Worm (Caenorhabditis elegans) whole organism, young adult: Measurements from ENCODE around the gene str-204.

Source experiments
- B0261.1 ChIP-seq: sonication (generic microtip); optimal IDR thresholded peaks from 2 replicates; lab custom pipeline; 2016; ENCODE audit warnings: mild to moderate bottlenecking, missing genetic modification characterization, moderate library complexity, missing compliant biosample characterization
- F10E7.11 ChIP-seq: sonication (generic microtip); optimal IDR thresholded peaks from 2 replicates; lab custom pipeline; 2017; ENCODE audit warnings: mild to moderate bottlenecking, missing genetic modification characterization, moderate library complexity, missing compliant biosample characterization
- F23B12.7 ChIP-seq: sonication (generic microtip); optimal IDR thresholded peaks from 2 replicates; lab custom pipeline; 2017; ENCODE audit warnings: missing genetic modification characterization, mild to moderate bottlenecking, missing compliant biosample characterization, antibody characterized with exemption, moderate library complexity; ENCODE audit not compliant: insufficient read depth
- F49E8.2 ChIP-seq: sonication (generic microtip); optimal IDR thresholded peaks from 3 replicates; lab custom pipeline; 2017; ENCODE audit warnings: missing genetic modification characterization, mild to moderate bottlenecking, missing compliant biosample characterization, antibody characterized with exemption, moderate library complexity; ENCODE audit not compliant: insufficient read depth
- F57A8.1 ChIP-seq: fragments of 200-800 bp; sonication (Bioruptor generic); optimal IDR thresholded peaks from 2 replicates; lab custom pipeline; 2018; ENCODE audit warnings: mild to moderate bottlenecking, missing genetic modification characterization, moderate library complexity, missing compliant biosample characterization
- F57C9.4 ChIP-seq: sonication (generic microtip); optimal IDR thresholded peaks from 2 replicates; lab custom pipeline; 2017; ENCODE audit warnings: mild to moderate bottlenecking, missing genetic modification characterization, missing compliant biosample characterization
- ZK185.1 ChIP-seq: sonication (generic microtip); optimal IDR thresholded peaks from 2 replicates; lab custom pipeline; 2016; ENCODE audit warnings: mild to moderate bottlenecking, missing genetic modification characterization, missing compliant biosample characterization; ENCODE audit not compliant: poor library complexity, severe bottlenecking
- aptf-3 ChIP-seq: fragments of 200-800 bp; sonication (Bioruptor generic); IDR thresholded peaks from 2 replicates; pipeline ENCODE4 v1.3.6; 2022; ENCODE audit warnings: missing genetic modification characterization, missing compliant biosample characterization
- bed-2 ChIP-seq: fragments of 200-800 bp; sonication (Bioruptor generic); IDR thresholded peaks from 2 replicates; pipeline ENCODE4 v1.3.6; 2022; ENCODE audit warnings: missing genetic modification reagents, missing genetic modification characterization, missing compliant biosample characterization
- ceh-91 ChIP-seq: fragments of 200-800 bp; sonication (Bioruptor generic); IDR thresholded peaks from 2 replicates; pipeline ENCODE4 v1.3.6; 2022; ENCODE audit warnings: missing genetic modification reagents, missing genetic modification characterization, missing compliant biosample characterization
- chd-7 ChIP-seq: sonication (generic microtip); optimal IDR thresholded peaks from 2 replicates; lab custom pipeline; 2016; ENCODE audit warnings: mild to moderate bottlenecking, missing genetic modification characterization, moderate library complexity, missing compliant biosample characterization
- dox-1 ChIP-seq: fragments of 200-800 bp; sonication (Bioruptor generic); IDR thresholded peaks from 2 replicates; pipeline ENCODE4 v1.3.6; 2022; ENCODE audit warnings: missing genetic modification reagents, missing genetic modification characterization, missing compliant biosample characterization
- dpff-1 ChIP-seq: sonication (generic microtip); optimal IDR thresholded peaks from 2 replicates; lab custom pipeline; 2017; ENCODE audit warnings: mild to moderate bottlenecking, missing genetic modification characterization, missing compliant biosample characterization
- efl-1 ChIP-seq: fragments of 150-350 bp; optimal IDR thresholded peaks from 2 replicates; lab custom pipeline; 2014; ENCODE audit warnings: missing biosample characterization, missing genetic modification reagents, missing genetic modification characterization
- ets-4 ChIP-seq: fragments of 200-800 bp; sonication (Bioruptor generic); optimal IDR thresholded peaks from 2 replicates; lab custom pipeline; 2018; ENCODE audit warnings: mild to moderate bottlenecking, missing genetic modification characterization, missing compliant biosample characterization
- hlh-12 ChIP-seq: sonication (generic microtip); optimal IDR thresholded peaks from 2 replicates; lab custom pipeline; 2016; ENCODE audit warnings: missing genetic modification characterization, missing compliant biosample characterization
- hmg-1.2 ChIP-seq: fragments of 200-800 bp; sonication (Bioruptor generic); IDR thresholded peaks from 2 replicates; pipeline ENCODE4 v1.3.6; 2022; ENCODE audit warnings: missing genetic modification reagents, missing genetic modification characterization, missing compliant biosample characterization
- hmg-20 ChIP-seq: fragments of 200-800 bp; sonication (Bioruptor generic); IDR thresholded peaks from 2 replicates; pipeline ENCODE4 v1.3.6; 2022; ENCODE audit warnings: missing genetic modification reagents, missing genetic modification characterization, missing compliant biosample characterization
- lag-1 ChIP-seq: fragments of 200-800 bp; sonication (Bioruptor generic); IDR thresholded peaks from 2 replicates; pipeline ENCODE4 v1.3.6; 2022; ENCODE audit warnings: missing genetic modification reagents, missing genetic modification characterization, missing compliant biosample characterization
- lin-26 ChIP-seq: fragments of 200-800 bp; sonication (Bioruptor generic); IDR thresholded peaks from 2 replicates; pipeline ENCODE4 v1.3.6; 2022; ENCODE audit warnings: missing genetic modification reagents, missing genetic modification characterization, missing compliant biosample characterization
- lin-40 ChIP-seq: sonication (generic microtip); optimal IDR thresholded peaks from 2 replicates; lab custom pipeline; 2016; ENCODE audit warnings: missing genetic modification characterization, mild to moderate bottlenecking, missing compliant biosample characterization, missing genotype, missing genetic modification reagents
- lsl-1 ChIP-seq: fragments of 200-800 bp; sonication (Bioruptor generic); optimal IDR thresholded peaks from 2 replicates; lab custom pipeline; 2018; ENCODE audit warnings: mild to moderate bottlenecking, missing genetic modification characterization, moderate library complexity, missing compliant biosample characterization
- nfya-1 ChIP-seq: sonication (generic microtip); optimal IDR thresholded peaks from 2 replicates; lab custom pipeline; 2017; ENCODE audit warnings: antibody characterized with exemption, missing compliant biosample characterization, missing genetic modification characterization, borderline replicate concordance; ENCODE audit not compliant: insufficient read depth
- nhr-120 ChIP-seq: fragments of 200-800 bp; sonication (Bioruptor generic); IDR thresholded peaks from 2 replicates; pipeline ENCODE4 v1.3.6; 2022; ENCODE audit warnings: missing genetic modification characterization, missing compliant biosample characterization
- nhr-179 ChIP-seq: sonication (generic microtip); optimal IDR thresholded peaks from 2 replicates; lab custom pipeline; 2016; ENCODE audit warnings: mild to moderate bottlenecking, missing genetic modification characterization, missing compliant biosample characterization
- nhr-80 ChIP-seq: sonication (generic microtip); optimal IDR thresholded peaks from 2 replicates; lab custom pipeline; 2016; ENCODE audit warnings: missing genetic modification characterization, missing compliant biosample characterization
- snpc-4 ChIP-seq, 5 experiments: fragments of 150-350 bp in 1 of 5; sonication (generic microtip) in 4 of 5; optimal IDR thresholded peaks; 2 replicates each; lab custom pipeline; 2014 to 2018; ENCODE audit warnings: missing genetic modification characterization in 5 of 5, missing biosample characterization in 3 of 5, antibody characterized with exemption in 2 of 5, mild to moderate bottlenecking in 2 of 5, missing compliant biosample characterization in 2 of 5, missing genotype in 2 of 5, moderate library complexity in 2 of 5, missing genetic modification reagents in 1 of 5
- unc-62 ChIP-seq: fragments of 150-350 bp; optimal IDR thresholded peaks from 2 replicates; lab custom pipeline; 2014; ENCODE audit warnings: missing biosample characterization, missing genetic modification reagents, missing genetic modification characterization
- ztf-25 ChIP-seq: fragments of 200-800 bp; sonication (Bioruptor generic); IDR thresholded peaks from 2 replicates; pipeline ENCODE4 v1.3.6; 2022; ENCODE audit warnings: missing genetic modification reagents, missing genetic modification characterization, missing compliant biosample characterization
- ztf-26 ChIP-seq: sonication (generic microtip); optimal IDR thresholded peaks from 2 replicates; lab custom pipeline; 2017; ENCODE audit warnings: missing genetic modification characterization, missing compliant biosample characterization

The str-204 gene

DNA sequence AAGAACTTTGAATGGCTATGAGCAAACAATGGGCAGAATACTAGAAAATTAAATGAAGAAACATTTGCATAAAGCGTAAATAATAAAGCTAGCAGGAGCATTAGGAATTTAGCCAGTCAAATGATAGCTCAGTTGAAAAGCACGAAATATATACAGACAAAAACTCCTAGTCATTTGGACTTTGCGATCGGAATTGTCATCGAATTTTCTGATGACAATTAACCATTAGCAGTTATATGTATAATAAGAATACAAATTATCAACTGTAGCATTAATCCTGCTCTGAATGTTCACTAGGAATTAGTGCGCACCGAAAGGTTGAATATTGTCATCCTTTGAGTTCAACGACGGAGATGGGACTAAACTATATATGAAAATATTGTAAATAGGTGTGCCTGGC is 12.1 kb upstream of the str-204 start, which contains the start of gene ugt-38:
TSS of gene ugt-38 (minus strand) at position 101 of the 400 bp plus-strand sequence.
- TF ChIP-seq nhr-120 (GFP tag; lab: Robert Waterston, UW), result no peak
- no peak for TF ChIP-seq B0261.1
- TF ChIP-seq ZK185.1, result no peak

DNA sequence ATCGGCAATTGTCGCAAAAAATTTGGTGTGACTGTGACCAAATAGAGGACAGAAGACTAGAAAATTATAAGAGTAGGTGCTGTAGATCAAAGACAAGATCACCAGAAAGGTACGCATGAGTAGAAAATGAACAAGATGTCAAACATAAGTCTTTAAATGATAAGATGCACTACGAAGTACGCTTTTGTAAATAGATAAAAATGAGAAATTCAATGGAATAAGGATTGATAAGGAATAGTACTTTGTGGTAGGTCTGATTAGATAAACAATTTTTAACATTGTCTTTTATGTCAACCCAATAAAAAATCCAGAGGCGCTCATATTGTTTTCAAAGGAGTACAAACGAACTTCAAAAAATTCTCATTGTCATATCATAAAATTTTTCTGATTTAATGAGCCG is 8.9 kb upstream of the str-204 start, which contains the start of gene F10D2.8:
TSS of gene F10D2.8 (minus strand) at position 145 of the 400 bp plus-strand sequence.
- TF ChIP-seq nfya-1 (tag; lab: Kevin White, UChicago) (no peak), lin-26 (GFP tag; lab: Robert Waterston, UW) (no peak), nhr-80 (tag; lab: Kevin White, UChicago) (peak; percentile 76)

DNA sequence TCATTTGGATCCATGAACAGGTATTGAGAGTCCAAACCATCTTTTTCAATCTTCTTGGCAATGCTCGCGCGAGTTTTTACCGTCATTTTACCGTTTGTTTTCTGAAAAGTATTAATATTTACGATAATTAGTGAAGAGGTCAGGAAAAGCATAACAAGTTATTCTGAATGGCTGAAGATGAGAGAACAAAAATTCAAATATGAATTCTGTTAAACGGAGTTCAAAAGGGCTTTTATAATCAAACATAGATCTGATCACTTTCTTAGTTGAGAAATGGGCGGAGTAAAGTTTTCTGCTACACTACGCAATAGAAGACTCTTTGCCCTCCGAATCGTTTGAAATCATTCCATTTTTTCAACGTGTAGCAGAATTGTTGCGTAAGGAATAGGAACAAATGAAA is 6.4 kb upstream of the str-204 start, which contains the start of gene fat-7:
TSS of gene fat-7 (minus strand) at position 101 of the 400 bp plus-strand sequence.
- TF ChIP-seq F57A8.1 (GFP tag; lab: Kevin White, UChicago), result no peak

DNA sequence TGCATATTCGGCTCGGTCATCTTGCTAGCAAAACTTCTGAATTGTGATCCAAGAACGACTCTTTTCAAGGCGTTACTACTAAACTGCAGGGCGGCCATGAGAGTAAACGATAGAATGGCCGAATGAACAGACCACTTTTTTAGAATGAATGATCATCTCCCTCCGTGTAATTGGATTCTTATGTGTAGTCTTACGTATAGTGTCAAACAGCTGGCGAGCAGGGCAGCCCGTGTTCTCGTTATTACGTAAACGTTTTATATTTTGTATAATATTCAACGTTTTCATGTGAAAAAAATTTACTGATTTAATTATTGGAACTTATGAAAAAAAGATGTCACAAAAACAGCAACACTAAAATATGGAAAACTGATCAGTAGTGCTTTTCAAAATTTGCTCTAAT is 3.4 kb upstream of the str-204 start, which contains the start of gene F10D2.10:
TSS of gene F10D2.10 (minus strand) at position 101 of the 400 bp plus-strand sequence.
- TF ChIP-seq F10E7.11 (tag; lab: Kevin White, UChicago) (no peak), snpc-4 (GFP tag; optimal IDR thresholded peaks at IDR 0.05; lab: Kevin White, UChicago) (no peak), snpc-4 (tag; optimal IDR thresholded peaks at IDR 0.05; lab: Kevin White, UChicago) (no peak), dox-1 (GFP tag; lab: Robert Waterston, UW) (no peak), F49E8.2 (tag; lab: Kevin White, UChicago) (no peak), aptf-3 (GFP tag; lab: Robert Waterston, UW) (no peak), lag-1 (GFP tag; lab: Robert Waterston, UW) (no peak), ztf-26 (no peak), ztf-25 (no peak), ceh-91 (GFP tag; lab: Robert Waterston, UW) (no peak), dpff-1 (tag; lab: Kevin White, UChicago) (no peak), efl-1 (no peak), ets-4 (GFP tag; lab: Kevin White, UChicago) (no peak), F23B12.7 (tag; lab: Kevin White, UChicago) (no peak), F57C9.4 (no peak), chd-7 (no peak), hlh-12 (no peak), bed-2 (GFP tag; lab: Robert Waterston, UW) (no peak), hmg-1.2 (GFP tag; lab: Robert Waterston, UW) (no peak)

DNA sequence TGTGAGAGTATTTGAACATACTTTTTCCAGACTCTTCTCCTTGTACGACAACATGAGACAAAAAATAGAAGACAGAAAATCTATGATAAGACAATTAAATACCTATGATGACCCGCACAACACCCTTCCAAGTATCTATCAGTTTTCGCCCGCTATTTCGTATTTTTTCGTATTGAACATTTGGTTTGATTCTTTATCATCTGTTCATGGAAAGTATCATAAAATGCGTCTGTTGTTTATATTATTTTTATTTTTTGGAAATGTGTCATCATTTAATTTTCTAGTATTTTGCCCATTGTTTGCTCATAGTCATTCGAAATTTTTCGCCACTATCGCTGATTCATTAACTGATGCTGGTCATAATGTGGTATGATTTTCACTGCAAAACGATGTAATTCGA is 2.4 kb upstream of the str-204 start, which contains the start of gene ugt-39:
TSS of gene ugt-39 (plus strand) at position 54 of the 400 bp plus-strand sequence.
- peak; percentile 76 for TF ChIP-seq nhr-80 (tag; lab: Kevin White, UChicago)
- no peak for TF ChIP-seq nhr-179
- TF ChIP-seq unc-62, result peak; percentile 14
- TF ChIP-seq, all 124 proteins: peak for 2

DNA sequence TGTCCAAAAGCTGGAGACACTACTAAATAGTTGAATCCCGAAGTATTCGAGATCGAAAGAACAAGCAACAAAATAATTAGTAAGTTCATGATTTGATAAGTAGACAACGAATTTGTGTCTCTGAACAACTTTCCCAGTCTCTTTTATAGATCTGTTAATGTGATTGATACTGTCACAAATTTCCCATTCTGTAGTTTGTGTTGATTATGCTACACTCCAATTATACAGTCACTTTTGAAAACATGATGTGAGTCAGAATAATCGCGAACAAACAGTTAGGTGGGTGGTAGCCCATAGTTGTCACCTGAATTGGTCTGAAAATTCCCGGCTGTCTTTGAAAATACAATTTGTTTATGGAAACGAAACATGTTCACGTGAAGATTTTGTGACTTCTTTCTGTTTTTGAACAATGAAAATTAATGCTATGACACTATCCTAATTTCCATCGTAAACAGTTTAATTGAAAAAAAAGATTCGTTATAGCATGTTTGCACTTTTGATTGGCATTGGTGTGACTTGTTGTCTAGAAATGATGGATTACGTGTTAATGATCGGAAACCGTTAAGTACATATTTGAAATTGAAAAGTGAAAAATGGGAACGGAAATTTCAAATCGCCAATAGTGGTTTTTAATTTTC is 4.1 kb downstream of the str-204 start, which contains the start of gene ugt-41:
TSS of gene ugt-41 (minus strand) at position 119 of the 638 bp plus-strand sequence.
- TF ChIP-seq lin-40 (peak; percentile 18), lsl-1 (no peak), hmg-20 (GFP tag; lab: Robert Waterston, UW) (no peak), nhr-80 (tag; lab: Kevin White, UChicago) (peak; percentile 42), unc-62 (peak; percentile 85), F49E8.2 (tag; lab: Kevin White, UChicago) (no peak)
- TF ChIP-seq, all 124 proteins: peak for 3
